Worm (Caenorhabditis elegans) whole organism, L1 larva: ENCODE measurements around the gene fbxa-14.

Experiments used
- hlh-17 ChIP-seq: fragments of 200-800 bp; sonication (Bioruptor generic); optimal IDR thresholded peaks from 2 replicates; lab custom pipeline; 2018; ENCODE audit warnings: missing genetic modification characterization, mild to moderate bottlenecking, missing compliant biosample characterization, moderate library complexity, borderline replicate concordance
- hpl-2 ChIP-seq: fragments of 150-350 bp; optimal IDR thresholded peaks from 2 replicates; lab custom pipeline; 2014; ENCODE audit warnings: missing biosample characterization, missing genetic modification reagents, missing genetic modification characterization
- nhr-12 ChIP-seq: sonication (generic microtip); optimal IDR thresholded peaks from 2 replicates; lab custom pipeline; 2017; ENCODE audit warnings: missing biosample characterization, missing genetic modification characterization
- unc-62 ChIP-seq: fragments of 150-350 bp; optimal IDR thresholded peaks from 2 replicates; lab custom pipeline; 2014; ENCODE audit warnings: missing biosample characterization, missing genetic modification reagents, missing genetic modification characterization
- ztf-11 ChIP-seq, 2 experiments: sonication (generic microtip); optimal IDR thresholded peaks; 2 replicates each; lab custom pipeline; 2016 to 2017; ENCODE audit warnings: missing genetic modification characterization in 2 of 2, missing biosample characterization in 1 of 2, missing compliant biosample characterization in 1 of 2

ce11 chrIII:1372563-1372962 is 48.1 kb upstream of the fbxa-14 start:
- TF ChIP-seq unc-62 (no peak), nhr-12 (tag; lab: Kevin White, UChicago) (no peak), ztf-11 (tag; optimal IDR thresholded peaks at IDR 0.05; lab: Kevin White, UChicago) (no peak), hlh-17 (no peak), hpl-2 (GFP tag; lab: Kevin White, UChicago) (no peak)
